Fruit fly (Drosophila melanogaster) whole organism, prepupa: Measurements from ENCODE around the gene HIP-R.

ENCODE experiments used
- Blimp-1 ChIP-seq: fragments of 200-800 bp; sonication (Bioruptor generic); optimal IDR thresholded peaks from 3 replicates; lab custom pipeline; 2017; ENCODE audit warnings: missing biosample characterization, missing genetic modification characterization, mild to moderate bottlenecking, moderate library complexity, missing genetic modification reagents
- CG10631 ChIP-seq: fragments of 200-800 bp; sonication (Bioruptor generic); optimal IDR thresholded peaks from 2 replicates; lab custom pipeline; 2016; ENCODE audit warnings: missing biosample characterization, missing genetic modification characterization
- CG10669 ChIP-seq: fragments of 200-800 bp; sonication (Bioruptor generic); optimal IDR thresholded peaks from 3 replicates; lab custom pipeline; 2018; ENCODE audit warnings: missing biosample characterization, mild to moderate bottlenecking, missing genetic modification characterization, moderate library complexity
- CG11762 ChIP-seq: fragments of 200-800 bp; sonication (Bioruptor generic); optimal IDR thresholded peaks from 3 replicates; lab custom pipeline; 2016; ENCODE audit warnings: missing biosample characterization, missing genetic modification characterization; ENCODE audit not compliant: insufficient read depth
- CG11902 ChIP-seq: fragments of 200-800 bp; sonication (Bioruptor generic); optimal IDR thresholded peaks from 3 replicates; lab custom pipeline; 2016; ENCODE audit warnings: missing biosample characterization, missing genetic modification characterization
- CG15336 ChIP-seq: fragments of 200-800 bp; sonication (Bioruptor generic); IDR thresholded peaks from 2 replicates; pipeline ENCODE4 v1.3.6; 2022; ENCODE audit warnings: missing biosample characterization, missing genetic modification characterization
- CG1621 ChIP-seq: fragments of 200-800 bp; sonication (Bioruptor generic); optimal IDR thresholded peaks from 3 replicates; lab custom pipeline; 2018; ENCODE audit warnings: missing biosample characterization, mild to moderate bottlenecking, missing genetic modification characterization
- CG3032 ChIP-seq: fragments of 200-800 bp; optimal IDR thresholded peaks from 2 replicates; lab custom pipeline; 2019; ENCODE audit warnings: missing biosample characterization, mild to moderate bottlenecking, missing genetic modification characterization, moderate library complexity
- CG31627 ChIP-seq: fragments of 200-800 bp; sonication (Bioruptor generic); optimal IDR thresholded peaks from 3 replicates; lab custom pipeline; 2016; ENCODE audit warnings: missing biosample characterization, missing genetic modification characterization
- CG32006 ChIP-seq: fragments of 200-800 bp; sonication (Bioruptor generic); optimal IDR thresholded peaks from 3 replicates; lab custom pipeline; 2017; ENCODE audit warnings: missing biosample characterization, mild to moderate bottlenecking, missing genetic modification characterization
- CG34406 ChIP-seq: fragments of 200-800 bp; sonication (Bioruptor generic); optimal IDR thresholded peaks from 3 replicates; lab custom pipeline; 2016; ENCODE audit warnings: missing biosample characterization, missing genetic modification characterization
- CG6163 ChIP-seq: fragments of 200-800 bp; sonication (Bioruptor generic); IDR thresholded peaks from 3 replicates; pipeline ENCODE4 v1.3.6; 2022; ENCODE audit warnings: missing biosample characterization, missing genetic modification characterization
- CG6792 ChIP-seq: fragments of 200-800 bp; sonication (Bioruptor generic); optimal IDR thresholded peaks from 3 replicates; lab custom pipeline; 2016; ENCODE audit warnings: missing biosample characterization, missing genetic modification characterization
- CG6808 ChIP-seq: fragments of 200-800 bp; sonication (Bioruptor generic); optimal IDR thresholded peaks from 3 replicates; lab custom pipeline; 2017; ENCODE audit warnings: missing biosample characterization, missing genetic modification characterization, mild to moderate bottlenecking, moderate library complexity, missing genetic modification reagents
- CG6854 ChIP-seq: fragments of 200-800 bp; sonication (Bioruptor generic); optimal IDR thresholded peaks from 2 replicates; lab custom pipeline; 2017; ENCODE audit warnings: missing biosample characterization, mild to moderate bottlenecking, missing genetic modification characterization
- CG7368 ChIP-seq: fragments of 200-800 bp; sonication (Bioruptor generic); optimal IDR thresholded peaks from 3 replicates; lab custom pipeline; 2016; ENCODE audit warnings: missing biosample characterization, missing genetic modification characterization
- CG8119 ChIP-seq: fragments of 200-800 bp; sonication (Bioruptor generic); IDR thresholded peaks from 3 replicates; pipeline ENCODE4 v1.3.6; 2022; ENCODE audit warnings: missing biosample characterization, missing genetic modification characterization
- CG8632 ChIP-seq: fragments of 200-800 bp; sonication (Bioruptor generic); optimal IDR thresholded peaks from 3 replicates; lab custom pipeline; 2016; ENCODE audit warnings: missing biosample characterization, missing genetic modification characterization
- CG9139 ChIP-seq: fragments of 200-800 bp; sonication (Bioruptor generic); optimal IDR thresholded peaks from 3 replicates; lab custom pipeline; 2017; ENCODE audit warnings: missing biosample characterization, mild to moderate bottlenecking, missing genetic modification characterization
- Eip75B ChIP-seq: fragments of 200-800 bp; sonication (Bioruptor generic); optimal IDR thresholded peaks from 3 replicates; lab custom pipeline; 2016; ENCODE audit warnings: missing biosample characterization, missing genetic modification characterization
- Eip78C ChIP-seq: fragments of 200-800 bp; sonication (Bioruptor generic); peaks from one replicate; lab custom pipeline; 2016; ENCODE audit warnings: missing biosample characterization, missing genetic modification characterization
- Ets21C ChIP-seq: fragments of 200-800 bp; sonication (Bioruptor generic); optimal IDR thresholded peaks from 3 replicates; lab custom pipeline; 2016; ENCODE audit warnings: missing biosample characterization, missing genetic modification characterization
- Gug ChIP-seq: fragments of 200-800 bp; sonication (Bioruptor generic); IDR thresholded peaks from 2 replicates; pipeline ENCODE4 v1.3.6; 2022; ENCODE audit warnings: missing biosample characterization, missing genetic modification characterization
- Hr38 ChIP-seq: sonication (Bioruptor generic); optimal IDR thresholded peaks from 2 replicates; lab custom pipeline; 2016; ENCODE audit warnings: missing biosample characterization, missing genetic modification characterization
- Hr39 ChIP-seq: fragments of 200-800 bp; sonication (Bioruptor generic); optimal IDR thresholded peaks from 2 replicates; lab custom pipeline; 2016; ENCODE audit warnings: missing biosample characterization, missing genetic modification characterization
- Hr4 ChIP-seq: fragments of 200-800 bp; sonication (Bioruptor generic); optimal IDR thresholded peaks from 3 replicates; lab custom pipeline; 2016; ENCODE audit warnings: missing biosample characterization, missing genetic modification characterization
- Lpt ChIP-seq: fragments of 200-800 bp; sonication (Bioruptor generic); optimal IDR thresholded peaks from 3 replicates; lab custom pipeline; 2016; ENCODE audit warnings: missing biosample characterization, missing genetic modification characterization
- Met ChIP-seq: fragments of 200-800 bp; sonication (Bioruptor generic); optimal IDR thresholded peaks from 3 replicates; lab custom pipeline; 2016; ENCODE audit warnings: missing biosample characterization, missing genetic modification characterization
- OdsH ChIP-seq: fragments of 200-800 bp; sonication (Bioruptor generic); optimal IDR thresholded peaks from 3 replicates; lab custom pipeline; 2016; ENCODE audit warnings: missing biosample characterization, missing genetic modification characterization
- Smox ChIP-seq: fragments of 200-800 bp; sonication (Bioruptor generic); optimal IDR thresholded peaks from 3 replicates; lab custom pipeline; 2016; ENCODE audit warnings: missing biosample characterization, missing genetic modification characterization
- Sox14 ChIP-seq: fragments of 200-800 bp; sonication (Bioruptor generic); optimal IDR thresholded peaks from 3 replicates; lab custom pipeline; 2016; ENCODE audit warnings: missing biosample characterization, missing genetic modification characterization
- Sox15 ChIP-seq: fragments of 200-800 bp; sonication (Bioruptor generic); optimal IDR thresholded peaks from 3 replicates; lab custom pipeline; 2016; ENCODE audit warnings: missing biosample characterization, missing genetic modification characterization
- achi ChIP-seq: fragments of 200-800 bp; sonication (Bioruptor generic); optimal IDR thresholded peaks from 3 replicates; lab custom pipeline; 2016; ENCODE audit warnings: missing biosample characterization, missing genetic modification characterization
- cyc ChIP-seq: fragments of 200-800 bp; sonication (Bioruptor generic); optimal IDR thresholded peaks from 3 replicates; lab custom pipeline; 2016; ENCODE audit warnings: missing biosample characterization, missing genetic modification characterization
- dac ChIP-seq: fragments of 200-800 bp; sonication (Bioruptor generic); optimal IDR thresholded peaks from 2 replicates; lab custom pipeline; 2017; ENCODE audit warnings: missing biosample characterization, mild to moderate bottlenecking, missing genetic modification characterization
- dsx ChIP-seq: fragments of 200-800 bp; optimal IDR thresholded peaks from 3 replicates; lab custom pipeline; 2019; ENCODE audit warnings: missing biosample characterization, mild to moderate bottlenecking, missing genetic modification characterization, moderate library complexity; ENCODE audit not compliant: poor library complexity, severe bottlenecking
- esn ChIP-seq: fragments of 200-800 bp; sonication (Bioruptor generic); optimal IDR thresholded peaks from 2 replicates; lab custom pipeline; 2016; ENCODE audit warnings: missing biosample characterization, mild to moderate bottlenecking, missing genetic modification characterization, moderate library complexity
- fd85E ChIP-seq: fragments of 200-800 bp; sonication (Bioruptor generic); optimal IDR thresholded peaks from 3 replicates; lab custom pipeline; 2016; ENCODE audit warnings: missing biosample characterization, missing genetic modification characterization
- lz ChIP-seq: fragments of 200-800 bp; sonication (Bioruptor generic); optimal IDR thresholded peaks from 3 replicates; lab custom pipeline; 2016; ENCODE audit warnings: missing biosample characterization, missing genetic modification characterization
- net ChIP-seq: fragments of 200-800 bp; sonication (Bioruptor generic); optimal IDR thresholded peaks from 3 replicates; lab custom pipeline; 2016; ENCODE audit warnings: missing biosample characterization, missing genetic modification characterization
- pdm3 ChIP-seq: fragments of 200-800 bp; sonication (Bioruptor generic); optimal IDR thresholded peaks from 3 replicates; lab custom pipeline; 2016; ENCODE audit warnings: missing biosample characterization, missing genetic modification characterization
- salr ChIP-seq, 2 experiments: fragments of 200-800 bp; sonication (Bioruptor generic); optimal IDR thresholded peaks; 3 replicates each; lab custom pipeline; 2016 to 2018; ENCODE audit warnings: missing biosample characterization in 2 of 2, missing genetic modification characterization in 2 of 2, mild to moderate bottlenecking in 1 of 2
- spab ChIP-seq: fragments of 200-800 bp; sonication (Bioruptor generic); optimal IDR thresholded peaks from 2 replicates; lab custom pipeline; 2017; ENCODE audit warnings: missing biosample characterization, mild to moderate bottlenecking, missing genetic modification characterization, missing genetic modification reagents
- ss ChIP-seq, 2 experiments: fragments of 200-800 bp; sonication (Bioruptor generic); optimal IDR thresholded peaks; 2 replicates in 1 of 2; 3 replicates in 1 of 2; lab custom pipeline; 2017 to 2018; ENCODE audit warnings: mild to moderate bottlenecking in 2 of 2, missing biosample characterization in 2 of 2, missing genetic modification characterization in 2 of 2, moderate library complexity in 1 of 2
- svp ChIP-seq: fragments of 200-800 bp; sonication (Bioruptor generic); peaks from one replicate; lab custom pipeline; 2016; ENCODE audit warnings: missing biosample characterization, missing genetic modification characterization
- topi ChIP-seq: fragments of 200-800 bp; sonication (Bioruptor generic); optimal IDR thresholded peaks from 3 replicates; lab custom pipeline; 2016; ENCODE audit warnings: missing biosample characterization, missing genetic modification characterization
- vri ChIP-seq: fragments of 200-800 bp; sonication (Bioruptor generic); optimal IDR thresholded peaks from 3 replicates; lab custom pipeline; 2016; ENCODE audit warnings: missing biosample characterization, mild to moderate bottlenecking, missing genetic modification characterization

The HIP-R gene

DNA sequence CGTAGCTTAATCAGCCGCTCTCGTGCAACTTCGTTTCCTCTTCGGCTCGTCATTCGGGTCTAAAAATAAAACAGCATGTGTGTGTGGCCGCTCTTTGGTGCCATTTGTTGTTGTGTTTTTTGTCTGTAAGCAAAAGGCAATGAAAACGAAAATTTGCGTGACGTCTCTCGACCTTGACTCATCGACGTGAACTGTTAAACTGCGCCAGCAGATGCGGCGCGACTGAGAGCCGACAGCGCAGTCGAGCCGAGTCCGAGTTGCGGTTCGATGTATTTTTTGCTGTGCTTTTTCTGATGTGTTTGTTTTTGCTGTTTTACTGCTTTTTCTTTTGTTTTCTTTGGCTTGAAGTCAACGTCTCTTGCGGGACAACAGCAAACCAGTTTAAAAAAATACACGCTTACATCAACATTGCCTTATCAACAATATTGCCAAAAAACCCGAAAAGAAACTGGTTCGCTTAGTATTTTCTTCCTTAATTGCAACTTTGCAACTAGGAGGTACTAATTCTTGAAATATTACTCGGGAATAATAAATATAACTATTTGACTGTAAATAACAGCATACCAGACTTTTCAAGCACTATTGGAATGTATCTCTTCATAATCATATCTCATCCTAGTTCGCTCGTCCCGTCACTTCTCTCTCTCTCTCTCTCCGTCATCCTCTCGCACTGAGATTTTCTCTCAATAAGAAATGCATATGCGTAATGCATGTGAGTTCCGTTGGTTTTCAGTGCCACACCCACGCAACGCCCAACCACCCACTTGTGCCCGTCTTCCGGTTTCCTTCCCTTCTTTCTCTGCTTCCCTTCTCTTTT, 11.4 kb upstream of the HIP-R start (continued):
- TF ChIP-seq CG3032 (tag; lab: Kevin White, UChicago) (peak; percentile 72), svp (GFP tag; lab: Kevin White, UChicago) (peak; percentile 95), CG8119 (GFP tag; lab: Robert Waterston, UW) (peak; percentile 69), CG1621 (tag; lab: Kevin White, UChicago) (peak; percentile 88), CG8632 (GFP tag; lab: Kevin White, UChicago) (peak; percentile 4), Met (GFP tag; lab: Kevin White, UChicago) (peak; percentile 6), vri (GFP tag; lab: Kevin White, UChicago) (peak; percentile 83), ss (GFP tag; optimal IDR thresholded peaks at IDR 0.05; lab: Kevin White, UChicago) (peak; percentile 96 to 97)

DNA sequence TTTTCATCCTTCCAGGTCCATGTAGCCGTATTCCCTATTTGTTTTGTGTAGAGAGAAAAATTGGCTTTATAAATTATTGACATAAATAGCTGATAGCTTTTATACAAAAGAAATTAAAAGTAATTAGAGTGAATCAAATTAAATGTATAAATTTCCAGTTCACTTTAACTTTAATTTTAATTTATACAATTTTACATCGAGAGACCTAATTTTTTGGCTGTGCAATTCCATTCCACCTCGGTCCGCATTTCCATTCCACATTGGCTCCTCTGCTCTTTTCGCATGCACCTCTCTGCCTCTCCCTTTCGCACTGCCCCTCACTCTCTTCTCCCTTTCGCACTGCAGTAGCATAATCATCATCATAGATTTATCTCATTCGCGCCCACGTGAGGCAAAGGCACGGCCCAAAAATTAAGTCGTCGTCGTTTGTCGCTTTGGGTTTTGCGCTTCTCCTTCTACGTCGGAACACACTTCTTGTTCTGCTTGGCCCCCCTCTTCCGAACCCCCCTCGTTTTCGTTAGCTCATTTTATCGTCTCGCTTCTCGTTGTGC, 10.7 kb upstream of the HIP-R start:
- TF ChIP-seq Blimp-1 (GFP tag; lab: Kevin White, UChicago): peak; percentile 9
- peak; percentile 42 for TF ChIP-seq Hr4 (GFP tag; lab: Kevin White, UChicago)
- peak; percentile 64 for TF ChIP-seq CG15336
- no peak for TF ChIP-seq CG9139 (GFP tag; lab: Kevin White, UChicago)
- peak; percentile 16 for TF ChIP-seq lz
- TF ChIP-seq CG6792 (GFP tag; lab: Kevin White, UChicago): peak; percentile 11
- TF ChIP-seq spab (GFP tag; lab: Kevin White, UChicago): no peak
- TF ChIP-seq fd85E: no peak
- peak; percentile 29 for TF ChIP-seq topi (GFP tag; lab: Kevin White, UChicago)
- peak; percentile 6 for TF ChIP-seq Hr39 (GFP tag; lab: Kevin White, UChicago)
- peak; percentile 76 for TF ChIP-seq svp (GFP tag; lab: Kevin White, UChicago)
- peak; percentile 33 for TF ChIP-seq OdsH
- TF ChIP-seq CG8632 (GFP tag; lab: Kevin White, UChicago): no peak
- TF ChIP-seq Hr38: no peak
- TF ChIP-seq CG11762 (GFP tag; lab: Kevin White, UChicago): no peak
- peak; percentile 46 for TF ChIP-seq pdm3 (GFP tag; lab: Kevin White, UChicago)
- peak; percentile 38 for TF ChIP-seq Smox (GFP tag; lab: Kevin White, UChicago)
- TF ChIP-seq CG32006 (GFP tag; lab: Kevin White, UChicago): peak; percentile 52
- no peak for TF ChIP-seq CG11902 (GFP tag; lab: Kevin White, UChicago)
- TF ChIP-seq CG7368: peak; percentile 36
- TF ChIP-seq CG34406 (GFP tag; lab: Kevin White, UChicago): no peak
- TF ChIP-seq CG10669: peak; percentile 42
- TF ChIP-seq CG8119 (GFP tag; lab: Robert Waterston, UW): peak; percentile 33; the same call in 1 of the 3 replicates
- peak; percentile 57 for TF ChIP-seq CG10631
- TF ChIP-seq dsx: peak; percentile 33
- TF ChIP-seq Met (GFP tag; lab: Kevin White, UChicago): peak; percentile 52
- peak; percentile 53 for TF ChIP-seq esn (GFP tag; lab: Kevin White, UChicago)
- peak; percentile 11 for TF ChIP-seq Sox14 (GFP tag; lab: Kevin White, UChicago)
- TF ChIP-seq net: peak; percentile 35
- TF ChIP-seq Lpt: peak; percentile 51
- TF ChIP-seq CG6854 (GFP tag; lab: Kevin White, UChicago): no peak
- peak; percentile 23 for TF ChIP-seq CG31627 (GFP tag; lab: Kevin White, UChicago)
- TF ChIP-seq cyc (GFP tag; lab: Kevin White, UChicago): no peak
- peak; percentile 21 for TF ChIP-seq achi (GFP tag; lab: Kevin White, UChicago)
- TF ChIP-seq Ets21C (GFP tag; lab: Kevin White, UChicago): no peak
- TF ChIP-seq CG6808 (GFP tag; lab: Kevin White, UChicago): no peak
- no peak for TF ChIP-seq salr (GFP tag; optimal IDR thresholded peaks at IDR 0.05; lab: Kevin White, UChicago)
- TF ChIP-seq CG6163 (GFP tag; lab: Robert Waterston, UW): peak; percentile 58
- TF ChIP-seq Sox15 (GFP tag; lab: Kevin White, UChicago): no peak
- TF ChIP-seq Eip78C (GFP tag; lab: Kevin White, UChicago): peak; percentile 78
- peak; percentile 50 for TF ChIP-seq Gug (GFP tag; lab: Robert Waterston, UW)
- TF ChIP-seq Eip75B (GFP tag; lab: Kevin White, UChicago): peak; percentile 45
- TF ChIP-seq CG3032 (tag; lab: Kevin White, UChicago): peak; percentile 41
- no peak for TF ChIP-seq dac
